Worm (Caenorhabditis elegans) whole organism, early embryonic: Measurements from ENCODE around the gene ain-1.

Experiments
- B0310.2 ChIP-seq: sonication (generic microtip); optimal IDR thresholded peaks from 2 replicates; lab custom pipeline; 2016; ENCODE audit warnings: mild to moderate bottlenecking, missing genetic modification characterization, missing compliant biosample characterization
- sea-1 ChIP-seq: fragments of 200-800 bp; sonication (Bioruptor generic); conservative IDR thresholded peaks from 2 replicates; pipeline ENCODE4 v1.3.6; 2022; ENCODE audit warnings: missing genetic modification characterization, missing compliant biosample characterization

DNA sequence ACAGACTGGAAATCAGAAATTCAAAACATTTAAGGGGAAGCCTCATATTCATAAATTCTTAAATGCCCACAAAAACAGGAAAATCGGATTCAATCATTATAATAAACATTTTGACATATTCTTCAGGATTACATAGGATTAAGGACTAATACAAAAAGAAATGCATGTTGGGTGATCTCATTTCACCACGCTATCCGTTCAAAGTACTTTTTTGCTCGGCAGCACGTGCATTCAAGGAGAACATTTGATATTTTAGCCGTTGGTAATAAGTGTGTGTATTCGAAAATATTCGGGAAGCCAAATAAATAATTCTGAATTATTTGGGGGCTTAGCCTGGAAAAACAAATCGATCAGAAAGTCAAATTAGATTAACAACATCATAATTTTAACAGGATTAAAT, 37.3 kb downstream of the ain-1 start:
- TF ChIP-seq sea-1 (GFP tag; lab: Robert Waterston, UW) (no peak), B0310.2 (tag; lab: Kevin White, UChicago) (no peak)
